Worm (Caenorhabditis elegans) whole organism, midembryonic: ENCODE data around the gene glc-4.

Source experiments
- med-1 ChIP-seq: sonication (generic microtip); optimal IDR thresholded peaks from 2 replicates; lab custom pipeline; 2017; ENCODE audit warnings: missing genetic modification characterization, mild to moderate bottlenecking, missing compliant biosample characterization, antibody characterized with exemption, missing genetic modification reagents; ENCODE audit not compliant: insufficient read depth
- ref-1 ChIP-seq: fragments of 200-800 bp; sonication (Bioruptor generic); conservative IDR thresholded peaks from 2 replicates; pipeline ENCODE4 v1.3.6; 2022; ENCODE audit warnings: missing genetic modification reagents, missing genetic modification characterization, missing compliant biosample characterization
- ztf-23 ChIP-seq: fragments of 200-800 bp; sonication (Bioruptor generic); IDR thresholded peaks from 2 replicates; pipeline ENCODE4 v1.3.6; 2022; ENCODE audit warnings: missing genetic modification reagents, missing genetic modification characterization, missing compliant biosample characterization

The glc-4 gene

ce11 chrII:7122661-7123418, 51.9 kb downstream of the glc-4 start, which contains the start of gene F10E7.11:
Gene F10E7.11, minus strand, starts transcription at chrII:7122892.
- TF ChIP-seq med-1 (GFP tag; lab: Kevin White, UChicago) = no peak
- TF ChIP-seq ztf-23 (GFP tag; lab: Robert Waterston, UW) = no peak
- TF ChIP-seq ref-1 = no peak
